Worm (Caenorhabditis elegans): ENCODE data around the gene vms-1.

DNA sequence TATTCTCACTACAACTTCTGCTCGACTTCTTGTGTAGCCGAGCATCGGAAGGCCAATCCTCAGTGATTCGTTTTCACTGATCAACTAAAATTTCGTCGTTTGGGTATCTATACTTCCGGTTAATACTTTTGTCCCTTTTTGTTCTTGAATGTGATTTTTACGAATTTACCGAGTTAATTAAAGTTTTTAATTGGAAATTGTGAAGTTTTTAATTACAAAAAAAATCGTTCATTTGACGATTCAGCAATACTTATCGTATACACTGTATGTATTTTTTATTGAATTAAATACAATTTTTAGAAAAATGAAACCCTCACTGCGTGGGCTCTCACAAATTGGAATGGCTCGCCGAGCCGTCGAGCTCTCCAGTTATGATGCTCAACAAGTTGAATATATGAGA lies 3.1 kb downstream of the vms-1 start, which contains the start of gene idi-1:
- TF ChIP-seq ama-1 (optimal IDR thresholded peaks at IDR 0.05) (no peak), nfya-1 (tag; optimal IDR thresholded peaks at IDR 0.05; ENCODE audit: insufficient read depth) (no peak)

All from whole organism, L3 larva.